Worm (Caenorhabditis elegans) whole organism, mixed stage, embryonic: ENCODE data around the gene ntl-3.

Source experiments
- M03D4.4 ChIP-seq: sonication (generic microtip); optimal IDR thresholded peaks from 2 replicates; lab custom pipeline; 2017; ENCODE audit warnings: mild to moderate bottlenecking, missing genetic modification characterization, missing compliant biosample characterization
- blmp-1 ChIP-seq: fragments of 150-350 bp; optimal IDR thresholded peaks from 2 replicates; lab custom pipeline; 2014; ENCODE audit warnings: missing biosample characterization, missing genetic modification characterization
- elt-1 ChIP-seq: sonication (generic microtip); optimal IDR thresholded peaks from 2 replicates; lab custom pipeline; 2017; ENCODE audit warnings: missing genetic modification characterization, mild to moderate bottlenecking, missing compliant biosample characterization, antibody characterized with exemption, moderate library complexity, borderline replicate concordance; ENCODE audit not compliant: insufficient read depth
- lin-13 ChIP-seq: fragments of 150-350 bp; optimal IDR thresholded peaks from 2 replicates; lab custom pipeline; 2014; ENCODE audit warnings: missing biosample characterization, missing genetic modification characterization
- lsy-2 ChIP-seq: fragments of 150-350 bp; optimal IDR thresholded peaks from 2 replicates; lab custom pipeline; 2014; ENCODE audit warnings: missing biosample characterization, missing genetic modification characterization
- nhr-12 ChIP-seq: fragments of 150-350 bp; optimal IDR thresholded peaks from 2 replicates; lab custom pipeline; 2014; ENCODE audit warnings: missing biosample characterization, missing genetic modification characterization
- nhr-76 ChIP-seq: sonication (generic microtip); optimal IDR thresholded peaks from 2 replicates; lab custom pipeline; 2017; ENCODE audit warnings: missing biosample characterization, missing genetic modification characterization
- pha-4 ChIP-seq: fragments of 150-350 bp; optimal IDR thresholded peaks from 2 replicates; lab custom pipeline; 2018; ENCODE audit warnings: missing biosample characterization, missing genetic modification reagents, missing genetic modification characterization
- snpc-4 ChIP-seq: fragments of 150-350 bp; optimal IDR thresholded peaks from 2 replicates; lab custom pipeline; 2014; ENCODE audit warnings: missing biosample characterization, missing genetic modification characterization
- unc-120 ChIP-seq: sonication (generic microtip); optimal IDR thresholded peaks from 2 replicates; lab custom pipeline; 2017; ENCODE audit warnings: missing genetic modification characterization, missing compliant biosample characterization; ENCODE audit not compliant: poor library complexity, severe bottlenecking
- ztf-11 ChIP-seq: fragments of 150-350 bp; optimal IDR thresholded peaks from 2 replicates; lab custom pipeline; 2014; ENCODE audit warnings: missing biosample characterization, missing genetic modification characterization

DNA sequence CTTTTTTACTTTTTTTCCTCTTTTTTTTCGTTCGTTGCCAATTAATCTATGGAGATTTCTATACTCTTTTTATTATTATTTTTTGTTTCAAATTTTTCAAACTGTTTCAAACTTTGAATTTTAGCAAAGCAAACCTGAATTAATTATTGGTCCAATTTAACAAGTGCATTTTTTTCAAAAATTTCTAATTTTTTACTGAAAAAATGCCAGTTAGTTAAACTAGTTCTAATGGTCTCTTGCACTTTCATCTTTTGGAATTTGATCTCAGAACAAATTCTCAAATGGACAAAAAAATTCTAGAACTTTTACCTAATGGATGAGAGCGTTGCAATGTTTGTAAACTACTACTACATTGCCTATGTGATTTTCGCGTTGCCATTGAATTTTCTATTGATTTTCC is 64.5 kb downstream of the ntl-3 start, which contains the start of gene srd-74:
- no peak for TF ChIP-seq M03D4.4 (tag; lab: Kevin White, UChicago)
- no peak for TF ChIP-seq snpc-4 (tag; lab: Kevin White, UChicago)
- TF ChIP-seq blmp-1 (tag; lab: Kevin White, UChicago) = no peak
- TF ChIP-seq lsy-2 (tag; lab: Kevin White, UChicago) = no peak
- no peak for TF ChIP-seq unc-120
- TF ChIP-seq elt-1 (tag; lab: Kevin White, UChicago) = no peak
- TF ChIP-seq ztf-11 (tag; lab: Kevin White, UChicago) = no peak
- TF ChIP-seq nhr-12 = no peak
- TF ChIP-seq lin-13 (tag; lab: Kevin White, UChicago) = no peak
- no peak for TF ChIP-seq pha-4 (tag; lab: Kevin White, UChicago)
- no peak for TF ChIP-seq nhr-76
